Fruit fly (Drosophila melanogaster): ENCODE measurements around the gene CG43074.

Gene CG43074

dm6 chr3L:3517894-3518293, 33.4 kb upstream of the CG43074 start (continued):
- no peak for TF ChIP-seq nerfin-2 (GFP tag; IDR thresholded peaks at IDR 0.05; ENCODE audit: partially characterized antibody)
- 0 out of 2 replicates have a peak, but pooled peaks have one; percentile 52 for TF ChIP-seq GATAe (GFP tag; conservative IDR thresholded peaks at IDR 0.05)
- TF ChIP-seq CG30020 (tag; optimal IDR thresholded peaks at IDR 0.05), result peak; percentile 45
- TF ChIP-seq tll (GFP tag; optimal IDR thresholded peaks at IDR 0.05), result no peak
- TF ChIP-seq CG11504 (tag; optimal IDR thresholded peaks at IDR 0.05), result peak; percentile 92
- peak; percentile 88 for TF ChIP-seq CG11696 (GFP tag; IDR thresholded peaks at IDR 0.05)
- no peak for TF ChIP-seq Sry-β (GFP tag; optimal IDR thresholded peaks at IDR 0.05)
- TF ChIP-seq CG1832 (GFP tag; optimal IDR thresholded peaks at IDR 0.05), result no peak
- peak; percentile 68 for TF ChIP-seq Usf (GFP tag; optimal IDR thresholded peaks at IDR 0.05)
- TF ChIP-seq CG11093 (GFP tag; IDR thresholded peaks at IDR 0.05), result peak; percentile 64; the same call in 1 of the 3 replicates
- TF ChIP-seq hth (optimal IDR thresholded peaks at IDR 0.05), result no peak
- peak; percentile 95 for TF ChIP-seq CG6175 (GFP tag; IDR thresholded peaks at IDR 0.05)
- TF ChIP-seq CG6272 (GFP tag; IDR thresholded peaks at IDR 0.05), result peak; percentile 86
- TF ChIP-seq grau (tag; optimal IDR thresholded peaks at IDR 0.05), result peak; percentile 98
- TF ChIP-seq bcd (GFP tag; optimal IDR thresholded peaks at IDR 0.05), result peak; percentile 81
- TF ChIP-seq CG2712 (tag; optimal IDR thresholded peaks at IDR 0.05), result peak; percentile 75
- peak; percentile 62 for TF ChIP-seq CG14965 (GFP tag; optimal IDR thresholded peaks at IDR 0.05; ENCODE audit: borderline replicate concordance)
- peak; percentile 12 for TF ChIP-seq CG10431 (GFP tag; optimal IDR thresholded peaks at IDR 0.05)
- TF ChIP-seq twi (tag; optimal IDR thresholded peaks at IDR 0.05), result peak; percentile 62
- TF ChIP-seq CG12219 (GFP tag; optimal IDR thresholded peaks at IDR 0.05), result peak; percentile 84
- TF ChIP-seq emc (GFP tag; optimal IDR thresholded peaks at IDR 0.05), result peak; percentile 77
- TF ChIP-seq CG4328 (GFP tag; optimal IDR thresholded peaks at IDR 0.05), result peak; percentile 63
- peak; percentile 83 for TF ChIP-seq D19A (tag; optimal IDR thresholded peaks at IDR 0.05)
- TF ChIP-seq luna (GFP tag; optimal IDR thresholded peaks at IDR 0.05), result no peak
- TF ChIP-seq scrt (GFP tag; optimal IDR thresholded peaks at IDR 0.05), result peak; percentile 78
- TF ChIP-seq CG30431 (GFP tag; optimal IDR thresholded peaks at IDR 0.05), result peak; percentile 67
- peak; percentile 97 for TF ChIP-seq so (GFP tag; IDR thresholded peaks at IDR 0.05)
- peak; percentile 51 to 93 for TF ChIP-seq dpn (GFP tag; optimal IDR thresholded peaks at IDR 0.05)
- TF ChIP-seq CG13123 (GFP tag; optimal IDR thresholded peaks at IDR 0.05), result peak; percentile 61
- no peak for TF ChIP-seq pita (GFP tag; optimal IDR thresholded peaks at IDR 0.05)
- TF ChIP-seq pho (GFP tag; optimal IDR thresholded peaks at IDR 0.05), result peak; percentile 87
- peak; percentile 4 for TF ChIP-seq gfzf (GFP tag; optimal IDR thresholded peaks at IDR 0.05)
- no peak for TF ChIP-seq Dfd (GFP tag; optimal IDR thresholded peaks at IDR 0.05)
- TF ChIP-seq ase (GFP tag; IDR thresholded peaks at IDR 0.05), result peak; percentile 89
- TF ChIP-seq CG5180 (GFP tag; optimal IDR thresholded peaks at IDR 0.05), result peak; percentile 75
- TF ChIP-seq Atf3 (GFP tag; optimal IDR thresholded peaks at IDR 0.05), result peak; percentile 87
- no peak for TF ChIP-seq pan (optimal IDR thresholded peaks at IDR 0.05)
- peak in 1 of 2 experiments; percentile 95 for TF ChIP-seq pan (GFP tag; optimal IDR thresholded peaks at IDR 0.05 in 1 of 2, IDR thresholded peaks at IDR 0.05 in 1 of 2)
- TF ChIP-seq Gsc (GFP tag; IDR thresholded peaks at IDR 0.05), result no peak
- no peak for TF ChIP-seq hkb (optimal IDR thresholded peaks at IDR 0.05)
- peak; percentile 97 for TF ChIP-seq hkb (GFP tag; IDR thresholded peaks at IDR 0.05)
- TF ChIP-seq TFAM (GFP tag; optimal IDR thresholded peaks at IDR 0.05), result peak; percentile 55
- peak; percentile 87 for TF ChIP-seq her (GFP tag; optimal IDR thresholded peaks at IDR 0.05)
- peak; percentile 79; the same call in 2 of the 3 replicates for TF ChIP-seq zfh1 (GFP tag; IDR thresholded peaks at IDR 0.05)
- TF ChIP-seq CG6791 (GFP tag; IDR thresholded peaks at IDR 0.05; ENCODE audit: partially characterized antibody), result no peak
- peak; percentile 83 for TF ChIP-seq toy (GFP tag; IDR thresholded peaks at IDR 0.05)
- TF ChIP-seq peb (GFP tag; IDR thresholded peaks at IDR 0.05), result peak; percentile 84
- TF ChIP-seq CG10654 (GFP tag; optimal IDR thresholded peaks at IDR 0.05), result peak; percentile 81
- peak; percentile 78 for TF ChIP-seq CkIIα-i1 (GFP tag; IDR thresholded peaks at IDR 0.05)
- TF ChIP-seq CG11456 (GFP tag; IDR thresholded peaks at IDR 0.05), result peak; percentile 96
- no peak for TF ChIP-seq HLHmδ (GFP tag; optimal IDR thresholded peaks at IDR 0.05)
- peak; percentile 82 for TF ChIP-seq Doc2 (GFP tag; IDR thresholded peaks at IDR 0.05)
